Worm (Caenorhabditis elegans): ENCODE results near the gene idh-2.

DNA sequence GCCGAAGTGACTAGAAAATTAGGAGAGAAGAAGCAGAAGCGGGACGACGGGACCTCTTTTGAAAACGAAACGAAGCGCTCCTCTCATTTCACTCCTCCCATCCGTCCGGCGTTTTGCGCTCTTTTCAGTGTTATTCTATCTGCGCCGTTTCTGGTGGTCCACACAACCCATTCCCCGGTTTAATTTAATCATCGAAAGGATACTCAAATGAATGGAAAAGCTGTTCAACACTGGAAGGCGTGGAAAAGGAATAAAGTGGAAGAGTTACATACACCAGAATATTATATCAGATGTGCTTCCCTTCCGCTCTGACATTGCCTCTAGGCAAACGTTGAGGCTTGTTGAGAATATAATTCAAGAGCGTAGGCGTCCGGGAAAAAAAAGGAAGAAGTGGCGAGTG is 29.3 kb downstream of the idh-2 start:
- no peak for TF ChIP-seq nhr-11 (tag; optimal IDR thresholded peaks at IDR 0.05)
- no peak for TF ChIP-seq rnt-1 (tag; optimal IDR thresholded peaks at IDR 0.05)
- no peak for TF ChIP-seq lin-11 (tag; optimal IDR thresholded peaks at IDR 0.05)
- no peak for TF ChIP-seq dmd-4 (tag; optimal IDR thresholded peaks at IDR 0.05; ENCODE audit: borderline replicate concordance)
- no peak for TF ChIP-seq gmeb-2 (tag; optimal IDR thresholded peaks at IDR 0.05)
- TF ChIP-seq nfya-1 (tag; optimal IDR thresholded peaks at IDR 0.05), result no peak
- TF ChIP-seq ceh-9 (tag; optimal IDR thresholded peaks at IDR 0.05), result no peak
- TF ChIP-seq npax-4 (tag; optimal IDR thresholded peaks at IDR 0.05), result no peak
- TF ChIP-seq fkh-6 (tag; optimal IDR thresholded peaks at IDR 0.05), result no peak
- no peak for TF ChIP-seq C38D4.7 (GFP tag; optimal IDR thresholded peaks at IDR 0.05)
- TF ChIP-seq K02D7.2 (tag; optimal IDR thresholded peaks at IDR 0.05), result no peak
- TF ChIP-seq F13H6.1 (tag; optimal IDR thresholded peaks at IDR 0.05), result no peak
- TF ChIP-seq che-1 (tag; optimal IDR thresholded peaks at IDR 0.05), result no peak
